Worm (Caenorhabditis elegans): ENCODE data around the gene dnj-23.

- TF ChIP-seq ceh-9 (tag; optimal IDR thresholded peaks at IDR 0.05) (no peak), elt-2 (tag; optimal IDR thresholded peaks at IDR 0.05) (no peak), mdl-1 (tag; optimal IDR thresholded peaks at IDR 0.05) (no peak), elt-3 (tag; optimal IDR thresholded peaks at IDR 0.05) (no peak), ztf-11 (tag; optimal IDR thresholded peaks at IDR 0.05) (no peak), eor-1 (tag; optimal IDR thresholded peaks at IDR 0.05) (no peak), egl-5 (tag; optimal IDR thresholded peaks at IDR 0.05) (no peak), aly-2 (tag; optimal IDR thresholded peaks at IDR 0.05) (no peak), nhr-237 (tag; optimal IDR thresholded peaks at IDR 0.05) (no peak), tbx-2 (tag; optimal IDR thresholded peaks at IDR 0.05) (no peak), snpc-4 (tag; optimal IDR thresholded peaks at IDR 0.05) (no peak), sea-2 (GFP tag; optimal IDR thresholded peaks at IDR 0.05) (no peak), zag-1 (tag; optimal IDR thresholded peaks at IDR 0.05) (no peak)
These were observed at the start of gene dnj-23 for ce11 chrII:9108443-9108842.

All from whole organism, L3 larva.